Fruit fly (Drosophila melanogaster): ENCODE results near the gene CG13738.

CG13738 gene

dm6 chr3L:13993742-13994719 lies 20.8 kb upstream of the CG13738 start, which contains the start of gene CtsK1 (continued):
- TF ChIP-seq repo (GFP tag; optimal IDR thresholded peaks at IDR 0.05) (no peak), CG18262 (tag; optimal IDR thresholded peaks at IDR 0.05) (peak; percentile 50), sima (GFP tag; optimal IDR thresholded peaks at IDR 0.05) (no peak), schlank (tag; optimal IDR thresholded peaks at IDR 0.05) (no peak), Ravus (GFP tag; IDR thresholded peaks at IDR 0.05) (no peak), knrl (GFP tag; IDR thresholded peaks at IDR 0.05; ENCODE audit: partially characterized antibody) (peak; percentile 75), Atf-2 (GFP tag; optimal IDR thresholded peaks at IDR 0.05) (no peak), CG15269 (tag; optimal IDR thresholded peaks at IDR 0.05) (no peak), CG12155 (GFP tag; optimal IDR thresholded peaks at IDR 0.05) (no peak), CG32772 (GFP tag; IDR thresholded peaks at IDR 0.05) (no peak; the same call in 1 of the 2 replicates), CoRest (tag; optimal IDR thresholded peaks at IDR 0.05) (peak; percentile 9), Atf3 (GFP tag; optimal IDR thresholded peaks at IDR 0.05) (no peak), ssp (GFP tag; IDR thresholded peaks at IDR 0.05) (no peak), CG3407 (GFP tag; optimal IDR thresholded peaks at IDR 0.05) (no peak), nerfin-2 (GFP tag; IDR thresholded peaks at IDR 0.05; ENCODE audit: partially characterized antibody) (no peak), maf-S (GFP tag; optimal IDR thresholded peaks at IDR 0.05) (no peak), dpn (GFP tag; optimal IDR thresholded peaks at IDR 0.05) (no peak), C15 (GFP tag; IDR thresholded peaks at IDR 0.05) (no peak), CG10959 (GFP tag; IDR thresholded peaks at IDR 0.05) (no peak), Dref (GFP tag; IDR thresholded peaks at IDR 0.05) (peak; percentile 59), HHEX (GFP tag; optimal IDR thresholded peaks at IDR 0.05) (no peak), CG16863 (GFP tag; optimal IDR thresholded peaks at IDR 0.05) (no peak), CG31441 (GFP tag; IDR thresholded peaks at IDR 0.05) (peak; percentile 48), NC2β (GFP tag; optimal IDR thresholded peaks at IDR 0.05) (no peak), Scr (GFP tag; IDR thresholded peaks at IDR 0.05; ENCODE audit: partially characterized antibody) (peak; percentile 76), CkIIα-i1 (GFP tag; IDR thresholded peaks at IDR 0.05) (no peak), CG13296 (GFP tag; optimal IDR thresholded peaks at IDR 0.05) (no peak), CG32767 (GFP tag; IDR thresholded peaks at IDR 0.05) (no peak), Oli (tag; optimal IDR thresholded peaks at IDR 0.05) (peak; percentile 12), kni (GFP tag; optimal IDR thresholded peaks at IDR 0.05) (no peak), CG31365 (tag; optimal IDR thresholded peaks at IDR 0.05) (no peak), D (optimal IDR thresholded peaks at IDR 0.05) (no peak), D (GFP tag; optimal IDR thresholded peaks at IDR 0.05) (no peak), CG31388 (GFP tag; optimal IDR thresholded peaks at IDR 0.05) (no peak), tap (tag; optimal IDR thresholded peaks at IDR 0.05) (no peak), cas (GFP tag; IDR thresholded peaks at IDR 0.05) (no peak), chn (GFP tag; optimal IDR thresholded peaks at IDR 0.05) (no peak), CG17612 (GFP tag; IDR thresholded peaks at IDR 0.05) (no peak), amos (GFP tag; IDR thresholded peaks at IDR 0.05; ENCODE audit: partially characterized antibody) (peak; percentile 69), wek (GFP tag; optimal IDR thresholded peaks at IDR 0.05) (no peak), CG8478 (optimal IDR thresholded peaks at IDR 0.05) (no peak), CG10209 (GFP tag; optimal IDR thresholded peaks at IDR 0.05) (no peak), CG8290 (GFP tag; optimal IDR thresholded peaks at IDR 0.05) (no peak), CG8290 (tag; optimal IDR thresholded peaks at IDR 0.05) (no peak), Kr (GFP tag; optimal IDR thresholded peaks at IDR 0.05) (no peak), run (tag; optimal IDR thresholded peaks at IDR 0.05) (no peak), CG6175 (GFP tag; IDR thresholded peaks at IDR 0.05) (no peak), da (GFP tag; optimal IDR thresholded peaks at IDR 0.05) (no peak), Adf1 (GFP tag; IDR thresholded peaks at IDR 0.05) (no peak), unc-4 (GFP tag; IDR thresholded peaks at IDR 0.05; ENCODE audit: partially characterized antibody) (peak; percentile 77)

Measured in whole organism, embryonic.